Worm (Caenorhabditis elegans): ENCODE data around the gene F47C12.13.

The F47C12.13 gene

ce11 chrIV:3981601-3982000, 12.6 kb downstream of the F47C12.13 start, which contains the start of gene srh-223:
TSS of gene srh-223 (plus strand) at chrIV:3981901.
- TF ChIP-seq sox-2 (GFP tag; IDR thresholded peaks at IDR 0.05) (no peak), pat-9 (tag; optimal IDR thresholded peaks at IDR 0.05) (no peak), odd-2 (tag; optimal IDR thresholded peaks at IDR 0.05) (no peak), eyg-1 (tag; optimal IDR thresholded peaks at IDR 0.05) (no peak), unc-42 (tag; optimal IDR thresholded peaks at IDR 0.05) (no peak), T23F11.4 (GFP tag; optimal IDR thresholded peaks at IDR 0.05) (no peak), ceh-45 (GFP tag; IDR thresholded peaks at IDR 0.05) (no peak), ceh-34 (tag; optimal IDR thresholded peaks at IDR 0.05) (no peak), C08G9.2 (tag; optimal IDR thresholded peaks at IDR 0.05) (no peak), ets-4 (tag; optimal IDR thresholded peaks at IDR 0.05) (no peak), mec-3 (tag; optimal IDR thresholded peaks at IDR 0.05; ENCODE audit: borderline replicate concordance) (no peak), hlh-6 (tag; optimal IDR thresholded peaks at IDR 0.05) (no peak), ceh-22 (tag; optimal IDR thresholded peaks at IDR 0.05) (no peak), fkh-6 (tag; optimal IDR thresholded peaks at IDR 0.05) (no peak), unc-3 (GFP tag; conservative IDR thresholded peaks at IDR 0.05) (no peak), unc-3 (tag; optimal IDR thresholded peaks at IDR 0.05) (no peak), ceh-6 (GFP tag; optimal IDR thresholded peaks at IDR 0.05) (no peak), madf-2 (tag; optimal IDR thresholded peaks at IDR 0.05) (no peak), nhr-11 (tag; optimal IDR thresholded peaks at IDR 0.05) (no peak)

- no peak for TF ChIP-seq unc-86 (tag; optimal IDR thresholded peaks at IDR 0.05)
- TF ChIP-seq ceh-2 (tag; optimal IDR thresholded peaks at IDR 0.05), result no peak
- no peak for TF ChIP-seq dmd-4 (tag; optimal IDR thresholded peaks at IDR 0.05; ENCODE audit: borderline replicate concordance)
- TF ChIP-seq ahr-1 (tag; optimal IDR thresholded peaks at IDR 0.05), result no peak
- no peak for TF ChIP-seq rnt-1 (tag; optimal IDR thresholded peaks at IDR 0.05)
- TF ChIP-seq hlh-8 (tag; optimal IDR thresholded peaks at IDR 0.05), result no peak
- TF ChIP-seq madf-2 (tag; optimal IDR thresholded peaks at IDR 0.05), result no peak
- no peak for TF ChIP-seq zip-5 (tag; optimal IDR thresholded peaks at IDR 0.05)
- TF ChIP-seq ets-4 (tag; optimal IDR thresholded peaks at IDR 0.05), result no peak
- no peak for TF ChIP-seq tbx-7 (tag; optimal IDR thresholded peaks at IDR 0.05)
- no peak for TF ChIP-seq ceh-9 (tag; optimal IDR thresholded peaks at IDR 0.05)
- no peak for TF ChIP-seq K09A11.1 (tag; optimal IDR thresholded peaks at IDR 0.05; ENCODE audit: insufficient read depth)
- TF ChIP-seq ceh-30 (tag; optimal IDR thresholded peaks at IDR 0.05), result no peak
- no peak for TF ChIP-seq unc-55 (GFP tag; optimal IDR thresholded peaks at IDR 0.05)
- TF ChIP-seq hlh-13 (GFP tag; optimal IDR thresholded peaks at IDR 0.05), result no peak
- no peak for TF ChIP-seq tbx-2 (tag; optimal IDR thresholded peaks at IDR 0.05)
- no peak for TF ChIP-seq mec-3 (tag; optimal IDR thresholded peaks at IDR 0.05; ENCODE audit: borderline replicate concordance)
- no peak for TF ChIP-seq elt-2 (tag; optimal IDR thresholded peaks at IDR 0.05)
- no peak for TF ChIP-seq F13H6.1 (tag; optimal IDR thresholded peaks at IDR 0.05)
Observed at ce11 chrIV:3979525-3979924, 14.7 kb downstream of the F47C12.13 start, which contains the start of gene srh-222. TSS of gene srh-222 (plus strand) at chrIV:3979825.

- no peak for TF ChIP-seq hlh-8 (tag; optimal IDR thresholded peaks at IDR 0.05)
- no peak for TF ChIP-seq ceh-22 (tag; optimal IDR thresholded peaks at IDR 0.05)
- TF ChIP-seq hlh-30 (tag; optimal IDR thresholded peaks at IDR 0.05; ENCODE audit: insufficient read depth), result no peak
- no peak for TF ChIP-seq ceh-30 (tag; optimal IDR thresholded peaks at IDR 0.05)
- TF ChIP-seq K09A11.1 (tag; optimal IDR thresholded peaks at IDR 0.05; ENCODE audit: insufficient read depth), result no peak
- no peak for TF ChIP-seq zip-5 (tag; optimal IDR thresholded peaks at IDR 0.05)
- no peak for TF ChIP-seq ceh-45 (GFP tag; IDR thresholded peaks at IDR 0.05)
- TF ChIP-seq ceh-48 (tag; optimal IDR thresholded peaks at IDR 0.05), result no peak
- TF ChIP-seq sox-4 (tag; optimal IDR thresholded peaks at IDR 0.05), result no peak
- no peak for TF ChIP-seq ceh-2 (tag; optimal IDR thresholded peaks at IDR 0.05)
- no peak for TF ChIP-seq elt-4 (tag; optimal IDR thresholded peaks at IDR 0.05)
- no peak for TF ChIP-seq unc-55 (GFP tag; optimal IDR thresholded peaks at IDR 0.05)
- TF ChIP-seq ceh-34 (tag; optimal IDR thresholded peaks at IDR 0.05), result no peak
- TF ChIP-seq che-1 (tag; optimal IDR thresholded peaks at IDR 0.05), result no peak
- no peak for TF ChIP-seq nhr-11 (tag; optimal IDR thresholded peaks at IDR 0.05)
- no peak for TF ChIP-seq fax-1 (tag; optimal IDR thresholded peaks at IDR 0.05)
- TF ChIP-seq nhr-232 (tag; optimal IDR thresholded peaks at IDR 0.05), result no peak
- no peak for TF ChIP-seq fkh-6 (tag; optimal IDR thresholded peaks at IDR 0.05)
- TF ChIP-seq fkh-10 (GFP tag; optimal IDR thresholded peaks at IDR 0.05), result no peak
Observed at ce11 chrIV:3977965-3978523, 16.2 kb downstream of the F47C12.13 start, which contains the start of gene srh-220. TSS of gene srh-220 (minus strand) at chrIV:3978015.

Data from whole organism, late embryonic.